Worm (Caenorhabditis elegans) whole organism, midembryonic: ENCODE measurements around the gene aak-2.

Experiments used
- cog-1 ChIP-seq: sonication (generic microtip); optimal IDR thresholded peaks from 2 replicates; lab custom pipeline; 2016; ENCODE audit warnings: missing genetic modification characterization, missing compliant biosample characterization
- flt-1 ChIP-seq: fragments of 200-800 bp; sonication (Bioruptor generic); IDR thresholded peaks from 2 replicates; pipeline ENCODE4 v1.3.6; 2022; ENCODE audit warnings: missing genetic modification characterization, missing compliant biosample characterization

- TF ChIP-seq cog-1 (tag; lab: Kevin White, UChicago) = no peak
- TF ChIP-seq flt-1 = no peak
These were observed 21.0 kb downstream of the aak-2 start for ce11 chrX:16816854-16817253.
